Worm (Caenorhabditis elegans) whole organism, mixed stage, embryonic: ENCODE data around the gene str-232.

Experiments
- M03D4.4 ChIP-seq: sonication (generic microtip); optimal IDR thresholded peaks from 2 replicates; lab custom pipeline; 2017; ENCODE audit warnings: mild to moderate bottlenecking, missing genetic modification characterization, missing compliant biosample characterization
- ceh-39 ChIP-seq: fragments of 150-350 bp; optimal IDR thresholded peaks from 2 replicates; lab custom pipeline; 2014; ENCODE audit warnings: missing biosample characterization, missing genetic modification characterization
- ceh-43 ChIP-seq: fragments of 200-800 bp; sonication (Bioruptor generic); optimal IDR thresholded peaks from 2 replicates; lab custom pipeline; 2018; ENCODE audit warnings: mild to moderate bottlenecking, missing genetic modification characterization, moderate library complexity, missing compliant biosample characterization
- ceh-83 ChIP-seq: fragments of 200-800 bp; sonication (Bioruptor generic); optimal IDR thresholded peaks from 2 replicates; lab custom pipeline; 2018; ENCODE audit warnings: mild to moderate bottlenecking, missing genetic modification characterization, missing compliant biosample characterization
- ces-1 ChIP-seq: fragments of 150-350 bp; optimal IDR thresholded peaks from 2 replicates; lab custom pipeline; 2014; ENCODE audit warnings: missing biosample characterization, missing genetic modification reagents, missing genetic modification characterization
- cnd-1 ChIP-seq: fragments of 200-800 bp; sonication (Bioruptor generic); optimal IDR thresholded peaks from 2 replicates; lab custom pipeline; 2018; ENCODE audit warnings: mild to moderate bottlenecking, missing genetic modification characterization, missing compliant biosample characterization
- drap-1 ChIP-seq: fragments of 200-800 bp; sonication (Bioruptor generic); optimal IDR thresholded peaks from 3 replicates; lab custom pipeline; 2018; ENCODE audit warnings: mild to moderate bottlenecking, missing genetic modification characterization, missing compliant biosample characterization
- elt-1 ChIP-seq: sonication (generic microtip); optimal IDR thresholded peaks from 2 replicates; lab custom pipeline; 2017; ENCODE audit warnings: missing genetic modification characterization, mild to moderate bottlenecking, missing compliant biosample characterization, antibody characterized with exemption, moderate library complexity, borderline replicate concordance; ENCODE audit not compliant: insufficient read depth
- elt-3 ChIP-seq: fragments of 150-350 bp; optimal IDR thresholded peaks from 2 replicates; lab custom pipeline; 2014; ENCODE audit warnings: missing biosample characterization, missing genetic modification characterization
- flh-1 ChIP-seq: fragments of 200-800 bp; sonication (Bioruptor generic); optimal IDR thresholded peaks from 2 replicates; lab custom pipeline; 2018; ENCODE audit warnings: mild to moderate bottlenecking, missing genetic modification characterization, moderate library complexity, missing compliant biosample characterization
- ham-2 ChIP-seq: fragments of 200-800 bp; sonication (Bioruptor generic); optimal IDR thresholded peaks from 2 replicates; lab custom pipeline; 2018; ENCODE audit warnings: mild to moderate bottlenecking, missing genetic modification characterization, missing compliant biosample characterization
- hlh-1 ChIP-seq: fragments of 150-350 bp; optimal IDR thresholded peaks from 2 replicates; lab custom pipeline; 2014; ENCODE audit warnings: missing biosample characterization, missing genetic modification reagents, missing genetic modification characterization
- lin-13 ChIP-seq: fragments of 150-350 bp; optimal IDR thresholded peaks from 2 replicates; lab custom pipeline; 2014; ENCODE audit warnings: missing biosample characterization, missing genetic modification characterization
- lin-32 ChIP-seq: fragments of 200-800 bp; sonication (Bioruptor generic); optimal IDR thresholded peaks from 2 replicates; lab custom pipeline; 2018; ENCODE audit warnings: mild to moderate bottlenecking, missing genetic modification characterization, missing compliant biosample characterization
- lsy-2 ChIP-seq: fragments of 150-350 bp; optimal IDR thresholded peaks from 2 replicates; lab custom pipeline; 2014; ENCODE audit warnings: missing biosample characterization, missing genetic modification characterization
- mab-5 ChIP-seq: fragments of 150-350 bp; optimal IDR thresholded peaks from 2 replicates; lab custom pipeline; 2014; ENCODE audit warnings: missing biosample characterization, missing genetic modification characterization
- mep-1 ChIP-seq: fragments of 150-350 bp; optimal IDR thresholded peaks from 2 replicates; lab custom pipeline; 2017; ENCODE audit warnings: missing biosample characterization, missing genetic modification reagents, missing genetic modification characterization, inconsistent platforms
- mls-2 ChIP-seq: sonication (generic microtip); optimal IDR thresholded peaks from 2 replicates; lab custom pipeline; 2016; ENCODE audit warnings: mild to moderate bottlenecking, missing genetic modification characterization, moderate library complexity, missing compliant biosample characterization
- nhr-12 ChIP-seq: fragments of 150-350 bp; optimal IDR thresholded peaks from 2 replicates; lab custom pipeline; 2014; ENCODE audit warnings: missing biosample characterization, missing genetic modification characterization
- nhr-2 ChIP-seq: fragments of 150-350 bp; optimal IDR thresholded peaks from 2 replicates; lab custom pipeline; 2014; ENCODE audit warnings: missing biosample characterization, missing genetic modification characterization
- nhr-237 ChIP-seq: fragments of 150-350 bp; optimal IDR thresholded peaks from 2 replicates; lab custom pipeline; 2014; ENCODE audit warnings: missing biosample characterization, missing genetic modification characterization
- nhr-28 ChIP-seq: fragments of 150-350 bp; optimal IDR thresholded peaks from 2 replicates; lab custom pipeline; 2014; ENCODE audit warnings: missing biosample characterization, missing genetic modification characterization
- pha-4 ChIP-seq: fragments of 150-350 bp; optimal IDR thresholded peaks from 2 replicates; lab custom pipeline; 2018; ENCODE audit warnings: missing biosample characterization, missing genetic modification reagents, missing genetic modification characterization
- sem-2 ChIP-seq: fragments of 200-800 bp; sonication (Bioruptor generic); optimal IDR thresholded peaks from 2 replicates; lab custom pipeline; 2018; ENCODE audit warnings: mild to moderate bottlenecking, missing genetic modification characterization, missing compliant biosample characterization
- snpc-4 ChIP-seq: fragments of 150-350 bp; optimal IDR thresholded peaks from 2 replicates; lab custom pipeline; 2014; ENCODE audit warnings: missing biosample characterization, missing genetic modification characterization
- sptf-1 ChIP-seq: sonication (generic microtip); optimal IDR thresholded peaks from 2 replicates; lab custom pipeline; 2017; ENCODE audit warnings: mild to moderate bottlenecking, missing genetic modification characterization, moderate library complexity, missing compliant biosample characterization
- unc-120 ChIP-seq: sonication (generic microtip); optimal IDR thresholded peaks from 2 replicates; lab custom pipeline; 2017; ENCODE audit warnings: missing genetic modification characterization, missing compliant biosample characterization; ENCODE audit not compliant: poor library complexity, severe bottlenecking
- unc-62 ChIP-seq: fragments of 150-350 bp; optimal IDR thresholded peaks from 2 replicates; lab custom pipeline; 2014; ENCODE audit warnings: missing biosample characterization, missing genetic modification reagents, missing genetic modification characterization
- zip-8 ChIP-seq: fragments of 150-350 bp; optimal IDR thresholded peaks from 2 replicates; lab custom pipeline; 2014; ENCODE audit warnings: missing biosample characterization, missing genetic modification characterization

The str-232 gene

ce11 chrV:15972484-15972883 lies 43.1 kb downstream of the str-232 start, which contains the start of gene sru-23:
Gene sru-23 (minus strand): TSS chrV:15972584.
- TF ChIP-seq snpc-4 (tag; lab: Kevin White, UChicago) (no peak), M03D4.4 (tag; lab: Kevin White, UChicago) (no peak), nhr-2 (tag; lab: Kevin White, UChicago) (no peak), flh-1 (GFP tag; lab: Kevin White, UChicago) (no peak), nhr-12 (tag; lab: Kevin White, UChicago) (no peak), lin-13 (tag; lab: Kevin White, UChicago) (no peak), nhr-28 (tag; lab: Kevin White, UChicago) (no peak), mep-1 (tag; lab: Kevin White, UChicago) (no peak), ceh-43 (GFP tag; lab: Kevin White, UChicago) (no peak), sem-2 (no peak), ces-1 (GFP tag; lab: Kevin White, UChicago) (no peak), drap-1 (GFP tag; lab: Kevin White, UChicago) (no peak), zip-8 (tag; lab: Kevin White, UChicago) (no peak), lsy-2 (tag; lab: Kevin White, UChicago) (no peak), sptf-1 (tag; lab: Kevin White, UChicago) (no peak), mab-5 (tag; lab: Kevin White, UChicago) (no peak), elt-3 (tag; lab: Kevin White, UChicago) (no peak), lin-32 (GFP tag; lab: Kevin White, UChicago) (no peak), cnd-1 (tag; lab: Kevin White, UChicago) (no peak)

DNA sequence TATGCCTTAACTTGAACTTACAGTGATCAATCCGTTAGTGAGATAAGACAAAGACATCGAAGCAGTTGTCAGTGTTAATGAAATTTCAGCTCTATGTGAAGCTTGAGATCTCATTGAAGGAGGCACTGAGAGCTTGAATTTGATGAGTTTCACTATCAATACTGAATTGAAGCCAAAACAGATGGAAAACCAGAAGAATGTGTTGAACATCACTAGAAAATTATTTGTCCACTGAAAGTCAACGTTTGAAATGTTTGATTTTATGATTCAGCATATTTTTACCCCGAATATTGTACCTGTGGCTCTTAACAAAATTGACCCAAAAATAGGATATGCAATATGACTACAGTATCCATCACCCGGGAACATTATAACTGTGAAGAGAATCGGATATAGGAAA lies 44.7 kb downstream of the str-232 start:
- TF ChIP-seq mab-5 (tag; lab: Kevin White, UChicago) (no peak), nhr-28 (tag; lab: Kevin White, UChicago) (no peak), mls-2 (tag; lab: Kevin White, UChicago) (no peak), elt-1 (tag; lab: Kevin White, UChicago) (no peak), hlh-1 (tag; lab: Kevin White, UChicago) (no peak), unc-62 (no peak), ceh-43 (GFP tag; lab: Kevin White, UChicago) (no peak), lin-13 (tag; lab: Kevin White, UChicago) (no peak), M03D4.4 (tag; lab: Kevin White, UChicago) (no peak), nhr-12 (tag; lab: Kevin White, UChicago) (no peak)
- TF ChIP-seq, all 35 proteins: peak for 0

- TF ChIP-seq nhr-237 (tag; lab: Kevin White, UChicago) (no peak), flh-1 (GFP tag; lab: Kevin White, UChicago) (no peak), ham-2 (GFP tag; lab: Kevin White, UChicago) (no peak), ceh-83 (GFP tag; lab: Kevin White, UChicago) (no peak), sem-2 (no peak), mab-5 (tag; lab: Kevin White, UChicago) (no peak)
Observed at ce11 chrV:15969653-15970052, 45.9 kb downstream of the str-232 start, which contains the start of gene F36G9.7. Gene F36G9.7 (minus strand): TSS chrV:15969753.

ce11 chrV:15967542-15967941 lies 48.0 kb downstream of the str-232 start, which contains the start of gene sri-1:
Gene sri-1 (minus strand): TSS chrV:15967642.
- TF ChIP-seq ceh-39 (no peak), nhr-12 (tag; lab: Kevin White, UChicago) (no peak), pha-4 (tag; lab: Kevin White, UChicago) (no peak)

- TF ChIP-seq lsy-2 (tag; lab: Kevin White, UChicago) = no peak
- no peak for TF ChIP-seq ham-2 (GFP tag; lab: Kevin White, UChicago)
- TF ChIP-seq nhr-237 (tag; lab: Kevin White, UChicago) = no peak
- TF ChIP-seq mep-1 (tag; lab: Kevin White, UChicago) = no peak
- no peak for TF ChIP-seq mls-2 (tag; lab: Kevin White, UChicago)
- TF ChIP-seq nhr-2 (tag; lab: Kevin White, UChicago) = no peak
- TF ChIP-seq flh-1 (GFP tag; lab: Kevin White, UChicago) = no peak
- no peak for TF ChIP-seq ceh-83 (GFP tag; lab: Kevin White, UChicago)
- no peak for TF ChIP-seq ceh-43 (GFP tag; lab: Kevin White, UChicago)
- TF ChIP-seq unc-120 = no peak
- no peak for TF ChIP-seq lin-32 (GFP tag; lab: Kevin White, UChicago)
Observed at ce11 chrV:15965114-15965513, 50.4 kb downstream of the str-232 start, which contains the start of gene sri-2. Gene sri-2 (minus strand): TSS chrV:15965214.
